Worm (Caenorhabditis elegans) whole organism, mixed stage, embryonic: Measurements from ENCODE around the gene F01F1.11.

Experiments
- M03D4.4 ChIP-seq: sonication (generic microtip); optimal IDR thresholded peaks from 2 replicates; lab custom pipeline; 2017; ENCODE audit warnings: mild to moderate bottlenecking, missing genetic modification characterization, missing compliant biosample characterization
- flh-1 ChIP-seq: fragments of 200-800 bp; sonication (Bioruptor generic); optimal IDR thresholded peaks from 2 replicates; lab custom pipeline; 2018; ENCODE audit warnings: mild to moderate bottlenecking, missing genetic modification characterization, moderate library complexity, missing compliant biosample characterization
- nhr-28 ChIP-seq: fragments of 150-350 bp; optimal IDR thresholded peaks from 2 replicates; lab custom pipeline; 2014; ENCODE audit warnings: missing biosample characterization, missing genetic modification characterization
- unc-62 ChIP-seq: fragments of 150-350 bp; optimal IDR thresholded peaks from 2 replicates; lab custom pipeline; 2014; ENCODE audit warnings: missing biosample characterization, missing genetic modification reagents, missing genetic modification characterization

ce11 chrIII:5919799-5920387, 48.2 kb upstream of the F01F1.11 start, which contains the start of the genes tdo-2 and C28H8.2:
- TF ChIP-seq unc-62 (GFP tag; lab: Kevin White, UChicago): no peak
- no peak for TF ChIP-seq flh-1
- TF ChIP-seq nhr-28 (tag; lab: Kevin White, UChicago): no peak
- no peak for TF ChIP-seq M03D4.4 (tag; lab: Kevin White, UChicago)
